Worm (Caenorhabditis elegans) whole organism, midembryonic: ENCODE results near the gene srh-17.

Experiments
- T22C8.4 ChIP-seq: fragments of 200-800 bp; sonication (Bioruptor generic); IDR thresholded peaks from 2 replicates; pipeline ENCODE4 v1.3.6; 2022; ENCODE audit warnings: missing genetic modification characterization, missing compliant biosample characterization
- flt-1 ChIP-seq: fragments of 200-800 bp; sonication (Bioruptor generic); IDR thresholded peaks from 2 replicates; pipeline ENCODE4 v1.3.6; 2022; ENCODE audit warnings: missing genetic modification characterization, missing compliant biosample characterization
- klf-2 ChIP-seq: fragments of 200-800 bp; sonication (Bioruptor generic); conservative IDR thresholded peaks from 2 replicates; pipeline ENCODE4 v1.3.6; 2022; ENCODE audit warnings: missing genetic modification reagents, missing genetic modification characterization, missing compliant biosample characterization
- med-1 ChIP-seq: sonication (generic microtip); optimal IDR thresholded peaks from 2 replicates; lab custom pipeline; 2017; ENCODE audit warnings: missing genetic modification characterization, mild to moderate bottlenecking, missing compliant biosample characterization, antibody characterized with exemption, missing genetic modification reagents; ENCODE audit not compliant: insufficient read depth
- tab-1 ChIP-seq: fragments of 200-800 bp; sonication (Bioruptor generic); IDR thresholded peaks from 2 replicates; pipeline ENCODE4 v1.3.6; 2022; ENCODE audit warnings: missing genetic modification characterization, missing compliant biosample characterization
- ztf-23 ChIP-seq: fragments of 200-800 bp; sonication (Bioruptor generic); IDR thresholded peaks from 2 replicates; pipeline ENCODE4 v1.3.6; 2022; ENCODE audit warnings: missing genetic modification reagents, missing genetic modification characterization, missing compliant biosample characterization

- no peak for TF ChIP-seq flt-1 (GFP tag; lab: Robert Waterston, UW)
- TF ChIP-seq tab-1: no peak
- TF ChIP-seq T22C8.4 (GFP tag; lab: Robert Waterston, UW): no peak
- TF ChIP-seq klf-2 (GFP tag; lab: Robert Waterston, UW): no peak
- no peak for TF ChIP-seq ztf-23
- TF ChIP-seq med-1: no peak
Measured at ce11 chrV:14683291-14683690, 22.2 kb downstream of the srh-17 start.
